Worm (Caenorhabditis elegans) whole organism, dauer: ENCODE data around the gene W09C2.7.

ENCODE experiments used
- unc-62 ChIP-seq: sonication (generic microtip); optimal IDR thresholded peaks from 2 replicates; lab custom pipeline; 2017; ENCODE audit warnings: missing biosample characterization, missing genetic modification reagents, missing genetic modification characterization

W09C2.7 gene

DNA sequence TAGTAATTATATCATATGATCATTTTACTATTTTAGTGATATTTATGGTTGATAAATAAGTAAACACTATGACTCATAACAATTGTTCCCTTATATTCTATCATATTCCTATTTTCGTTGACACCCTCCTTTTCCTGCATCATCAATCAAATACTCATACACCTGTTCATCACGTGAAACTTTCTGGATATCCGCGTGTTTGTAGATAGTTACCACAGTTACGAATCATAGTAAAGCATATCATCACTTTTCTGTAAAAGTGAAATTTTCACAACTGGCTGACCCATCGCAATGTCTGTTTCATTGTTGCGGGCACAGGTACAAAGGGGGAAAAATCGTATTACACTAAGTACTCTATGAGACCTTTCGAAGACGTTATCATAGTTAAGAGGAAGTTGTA, 11.7 kb upstream of the W09C2.7 start:
- TF ChIP-seq unc-62 (GFP tag; lab: Kevin White, UChicago) = no peak

- TF ChIP-seq unc-62 (GFP tag; lab: Kevin White, UChicago) = no peak
Observed at ce11 chrIV:9632966-9633494, 10.9 kb upstream of the W09C2.7 start.

DNA sequence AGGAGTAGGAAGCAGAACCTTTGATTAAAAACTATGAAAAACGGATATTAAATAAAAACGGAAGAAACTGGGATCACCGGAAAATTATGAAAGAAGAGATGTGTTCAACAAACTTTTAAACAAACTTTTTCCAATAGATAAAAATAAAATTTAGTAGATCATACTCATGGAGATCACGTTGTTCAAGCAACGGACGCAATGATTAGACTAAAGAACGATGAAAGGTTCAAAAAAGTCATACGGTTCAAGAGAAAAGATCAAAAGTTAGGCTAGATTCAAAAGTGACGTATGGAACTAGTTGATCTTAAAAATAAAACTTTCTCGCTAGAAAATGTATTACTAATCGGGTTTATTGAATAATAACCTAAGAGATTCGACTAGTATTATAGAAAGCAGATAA, 9.9 kb upstream of the W09C2.7 start:
- no peak for TF ChIP-seq unc-62 (GFP tag; lab: Kevin White, UChicago)

DNA sequence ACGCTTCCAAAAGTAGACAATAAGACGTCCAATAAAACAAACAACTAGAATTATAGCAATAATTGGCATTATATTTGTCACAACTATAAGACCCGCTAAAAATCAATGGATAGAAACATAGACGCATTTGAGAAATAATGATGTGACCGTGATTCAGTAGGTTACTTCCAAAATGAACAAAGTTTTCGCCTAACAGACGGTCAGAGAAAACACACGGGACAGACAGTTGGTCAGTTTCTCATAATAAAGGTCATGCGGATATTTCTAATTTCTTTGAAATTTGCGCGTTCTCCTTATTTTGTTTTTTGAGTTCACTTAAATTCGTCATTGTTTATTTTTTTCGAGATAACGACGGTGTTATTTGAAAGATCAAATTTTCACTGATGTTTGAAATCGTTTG, 9.4 kb upstream of the W09C2.7 start:
- TF ChIP-seq unc-62 (GFP tag; lab: Kevin White, UChicago) = no peak

ce11 chrIV:9627033-9627432, 4.9 kb upstream of the W09C2.7 start:
- no peak for TF ChIP-seq unc-62 (GFP tag; lab: Kevin White, UChicago)

DNA sequence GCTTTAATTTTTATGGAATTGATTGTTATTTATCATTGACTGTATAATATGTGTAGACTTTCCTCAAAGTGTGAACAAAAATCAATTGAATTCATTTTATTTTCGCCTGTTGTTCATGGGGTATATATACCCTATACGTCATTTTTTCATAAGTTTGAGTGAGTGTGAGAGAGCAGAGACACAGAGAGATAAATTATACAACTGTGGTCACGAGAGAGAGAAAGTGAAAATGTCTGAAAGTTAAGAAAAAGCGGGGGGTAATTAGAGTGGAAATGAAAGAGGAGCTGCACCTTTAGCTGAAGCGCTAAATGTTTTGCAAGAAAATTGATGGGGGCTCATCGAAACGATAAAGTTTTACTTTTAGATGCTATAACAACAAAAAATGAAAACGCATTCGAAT, 3.7 kb upstream of the W09C2.7 start:
- TF ChIP-seq unc-62 (GFP tag; lab: Kevin White, UChicago) = no peak

DNA sequence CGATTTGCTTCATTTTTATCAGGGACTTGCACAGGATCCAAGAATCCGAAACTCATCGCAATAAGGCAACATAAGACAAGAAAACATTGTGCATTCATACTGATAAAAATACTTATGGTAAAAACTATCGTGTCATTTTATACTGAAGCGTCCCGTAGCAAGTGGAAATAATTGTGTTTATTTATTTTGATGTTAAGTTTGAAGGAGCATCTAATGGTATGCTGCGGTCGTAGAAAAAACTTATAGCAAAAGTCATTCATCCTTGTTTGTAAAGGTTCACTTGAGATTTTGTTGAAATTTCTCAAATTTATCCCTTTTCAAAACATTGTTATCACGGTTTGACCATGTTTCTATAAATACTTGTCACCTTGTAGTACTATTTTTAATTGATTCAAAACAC, 2.8 kb upstream of the W09C2.7 start, which contains the start of gene W09C2.10:
Gene W09C2.10 (minus strand): TSS at position 101 of the 400 bp plus-strand sequence.
- no peak for TF ChIP-seq unc-62 (GFP tag; lab: Kevin White, UChicago)

ce11 chrIV:9624275-9624674, 2.1 kb upstream of the W09C2.7 start, which contains the start of gene W09C2.8:
TSS of gene W09C2.8 (minus strand) at chrIV:9624375.
- TF ChIP-seq unc-62 (GFP tag; lab: Kevin White, UChicago) = no peak

- no peak for TF ChIP-seq unc-62 (GFP tag; lab: Kevin White, UChicago)
Observed at ce11 chrIV:9623269-9623668, 1.1 kb upstream of the W09C2.7 start, which contains the start of gene W09C2.9. TSS of gene W09C2.9 (minus strand) at chrIV:9623369.

DNA sequence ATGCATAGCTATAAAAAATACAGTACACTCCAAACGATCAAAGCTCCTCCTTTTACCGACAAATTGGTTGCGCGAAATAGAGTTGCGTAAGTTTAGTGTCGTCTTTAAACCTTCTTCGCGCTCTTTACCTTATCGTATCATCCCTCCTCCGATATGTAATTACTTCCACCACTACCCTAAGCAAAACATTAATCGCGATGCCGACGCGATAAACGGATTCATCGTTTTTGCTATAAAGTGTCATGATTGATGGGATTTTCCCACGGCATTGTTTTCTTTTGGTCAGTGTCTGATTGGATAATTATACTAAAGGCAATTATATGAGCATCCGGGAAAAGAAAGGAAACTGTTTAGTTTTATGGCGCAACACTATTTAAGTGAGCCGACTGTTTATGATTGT, 3.3 kb downstream of the W09C2.7 start:
- TF ChIP-seq unc-62 (GFP tag; lab: Kevin White, UChicago) = no peak

- no peak for TF ChIP-seq unc-62 (GFP tag; lab: Kevin White, UChicago)
Observed at ce11 chrIV:9618015-9618414, 4.2 kb downstream of the W09C2.7 start.

DNA sequence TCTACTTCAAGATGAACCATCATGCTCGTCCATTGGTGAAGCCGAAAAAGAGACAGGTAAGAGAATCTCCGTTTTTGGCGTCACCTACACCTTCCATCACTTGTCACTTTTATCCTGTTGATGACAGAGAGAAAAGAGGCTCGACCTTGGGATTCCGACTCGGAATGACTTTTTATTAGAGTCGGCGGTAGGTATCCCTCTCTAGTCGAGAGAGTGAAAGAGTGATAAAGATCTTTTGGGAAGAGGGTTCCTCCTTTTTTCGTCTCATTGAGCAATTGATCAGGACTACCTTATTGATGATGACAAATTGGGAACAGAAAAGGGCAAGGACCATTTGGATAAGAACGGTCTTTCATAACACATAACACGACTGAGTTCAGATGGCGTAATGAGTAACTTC, 4.8 kb downstream of the W09C2.7 start:
- TF ChIP-seq unc-62 (GFP tag; lab: Kevin White, UChicago) = no peak

DNA sequence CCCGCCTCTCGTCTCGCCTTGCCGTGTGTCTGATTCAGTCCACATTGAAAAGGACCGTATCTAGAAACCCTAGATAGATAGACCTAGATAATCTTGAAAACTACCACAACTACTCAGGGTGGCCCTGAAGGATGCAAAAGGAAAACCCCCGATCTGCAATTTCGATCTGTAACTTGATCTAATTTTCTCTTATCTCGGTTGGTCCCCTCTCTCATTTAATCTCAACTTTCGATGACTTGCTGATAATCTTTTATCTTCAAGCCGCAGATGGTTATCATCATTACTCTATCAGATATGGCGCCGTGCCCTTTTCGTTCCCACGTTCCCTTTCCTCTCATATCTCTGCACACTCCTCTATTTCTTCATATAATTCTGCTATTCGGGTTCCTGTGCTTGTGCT, 6.7 kb downstream of the W09C2.7 start:
- TF ChIP-seq unc-62 (GFP tag; lab: Kevin White, UChicago) = no peak

DNA sequence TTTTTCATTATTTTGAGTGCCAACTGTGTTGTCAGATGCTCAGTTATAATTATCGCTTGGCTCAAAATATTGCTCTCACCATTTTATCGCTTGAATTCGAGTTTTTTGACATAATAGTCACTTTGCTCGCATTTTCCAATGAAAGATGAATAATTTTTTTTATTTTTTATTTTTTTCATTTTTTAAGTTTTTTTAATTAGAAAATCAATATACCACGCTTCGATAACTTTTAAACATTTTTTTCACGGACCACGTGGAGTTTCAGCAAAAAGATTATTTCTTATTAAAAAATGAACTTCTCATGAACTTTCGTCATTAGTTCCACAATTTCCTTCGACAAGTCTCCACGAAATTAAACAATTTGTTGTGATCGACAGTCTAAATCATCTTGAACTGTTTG, 7.5 kb downstream of the W09C2.7 start, which contains the start of gene elt-1:
Gene elt-1 (plus strand): TSS at position 301 of the 400 bp plus-strand sequence.
- no peak for TF ChIP-seq unc-62 (GFP tag; lab: Kevin White, UChicago)

ce11 chrIV:9614060-9614459, 8.1 kb downstream of the W09C2.7 start:
- TF ChIP-seq unc-62 (GFP tag; lab: Kevin White, UChicago) = no peak

- TF ChIP-seq unc-62 (GFP tag; lab: Kevin White, UChicago) = no peak
Observed at ce11 chrIV:9613072-9613590, 9.0 kb downstream of the W09C2.7 start.

ce11 chrIV:9610923-9611322, 11.2 kb downstream of the W09C2.7 start:
- TF ChIP-seq unc-62 (GFP tag; lab: Kevin White, UChicago) = no peak
